Worm (Caenorhabditis elegans) whole organism, young adult: ENCODE results near the gene srsx-34.

ENCODE experiments used
- B0019.2 ChIP-seq: fragments of 200-800 bp; sonication (Bioruptor generic); conservative IDR thresholded peaks from 2 replicates; pipeline ENCODE4 v1.3.6; 2022; ENCODE audit warnings: missing genetic modification reagents, missing genetic modification characterization, missing compliant biosample characterization
- C06A6.2 ChIP-seq: fragments of 200-800 bp; sonication (Bioruptor generic); conservative IDR thresholded peaks from 2 replicates; pipeline ENCODE4 v1.3.6; 2022; ENCODE audit warnings: missing genetic modification characterization, missing compliant biosample characterization
- F10E7.11 ChIP-seq: sonication (generic microtip); optimal IDR thresholded peaks from 2 replicates; lab custom pipeline; 2017; ENCODE audit warnings: mild to moderate bottlenecking, missing genetic modification characterization, moderate library complexity, missing compliant biosample characterization
- F52B5.7 ChIP-seq: sonication (generic microtip); optimal IDR thresholded peaks from 2 replicates; lab custom pipeline; 2016; ENCODE audit warnings: mild to moderate bottlenecking, missing genetic modification characterization, missing compliant biosample characterization
- Y56A3A.18 ChIP-seq: fragments of 200-800 bp; sonication (Bioruptor generic); IDR thresholded peaks from 2 replicates; pipeline ENCODE4 v1.3.6; 2022; ENCODE audit warnings: missing genetic modification reagents, missing genetic modification characterization, missing compliant biosample characterization
- ZK185.1 ChIP-seq: sonication (generic microtip); optimal IDR thresholded peaks from 2 replicates; lab custom pipeline; 2016; ENCODE audit warnings: mild to moderate bottlenecking, missing genetic modification characterization, missing compliant biosample characterization; ENCODE audit not compliant: poor library complexity, severe bottlenecking
- attf-3 ChIP-seq: fragments of 200-800 bp; sonication (Bioruptor generic); conservative IDR thresholded peaks from 2 replicates; pipeline ENCODE4 v1.3.6; 2022; ENCODE audit warnings: missing genetic modification reagents, missing genetic modification characterization, missing compliant biosample characterization
- ceh-58 ChIP-seq: fragments of 200-800 bp; sonication (Bioruptor generic); IDR thresholded peaks from 2 replicates; pipeline ENCODE4 v1.3.6; 2022; ENCODE audit warnings: missing genetic modification characterization, missing compliant biosample characterization
- hmg-1.2 ChIP-seq: fragments of 200-800 bp; sonication (Bioruptor generic); IDR thresholded peaks from 2 replicates; pipeline ENCODE4 v1.3.6; 2022; ENCODE audit warnings: missing genetic modification reagents, missing genetic modification characterization, missing compliant biosample characterization
- lsl-1 ChIP-seq: fragments of 200-800 bp; sonication (Bioruptor generic); optimal IDR thresholded peaks from 2 replicates; lab custom pipeline; 2018; ENCODE audit warnings: mild to moderate bottlenecking, missing genetic modification characterization, moderate library complexity, missing compliant biosample characterization
- madf-8 ChIP-seq: fragments of 200-800 bp; sonication (Bioruptor generic); conservative IDR thresholded peaks from 2 replicates; pipeline ENCODE4 v1.3.6; 2022; ENCODE audit warnings: missing genetic modification reagents, missing genetic modification characterization, missing compliant biosample characterization
- sdz-38 ChIP-seq: sonication (generic microtip); optimal IDR thresholded peaks from 2 replicates; lab custom pipeline; 2016; ENCODE audit warnings: missing genotype, missing genetic modification characterization, missing compliant biosample characterization
- unc-62 ChIP-seq: fragments of 150-350 bp; optimal IDR thresholded peaks from 2 replicates; lab custom pipeline; 2014; ENCODE audit warnings: missing biosample characterization, missing genetic modification reagents, missing genetic modification characterization
- ztf-18 ChIP-seq: sonication (generic microtip); optimal IDR thresholded peaks from 2 replicates; lab custom pipeline; 2016; ENCODE audit warnings: missing genotype, mild to moderate bottlenecking, missing genetic modification characterization, missing compliant biosample characterization

DNA sequence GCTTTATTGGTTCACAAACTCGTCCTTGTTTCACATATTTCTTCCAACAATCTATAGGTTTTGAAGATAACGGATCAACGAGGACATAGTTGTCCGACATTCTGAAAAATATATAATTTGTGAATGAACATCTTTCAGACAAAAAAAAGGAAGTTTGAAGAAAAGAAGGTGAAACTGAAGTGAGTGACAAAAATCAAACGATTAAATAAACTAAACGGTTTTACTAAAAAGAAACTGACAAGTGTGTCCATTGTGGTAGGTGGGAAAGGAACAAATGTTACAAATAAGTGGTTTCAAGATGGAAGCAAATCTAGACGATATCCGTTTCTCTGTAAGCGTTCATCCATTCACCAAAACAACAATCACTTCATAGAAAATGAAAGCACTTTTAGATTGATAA, 26.6 kb downstream of the srsx-34 start, which contains the start of gene C25E10.12:
- TF ChIP-seq ztf-18 (tag; lab: Kevin White, UChicago) (no peak), madf-8 (GFP tag; lab: Robert Waterston, UW) (no peak), F52B5.7 (tag; lab: Kevin White, UChicago) (no peak), C06A6.2 (GFP tag; lab: Robert Waterston, UW) (no peak), ceh-58 (no peak), unc-62 (GFP tag; lab: Kevin White, UChicago) (no peak), F10E7.11 (tag; lab: Kevin White, UChicago) (no peak), sdz-38 (tag; lab: Kevin White, UChicago) (no peak), lsl-1 (GFP tag; lab: Kevin White, UChicago) (no peak), B0019.2 (GFP tag; lab: Robert Waterston, UW) (no peak), hmg-1.2 (GFP tag; lab: Robert Waterston, UW) (no peak), Y56A3A.18 (GFP tag; lab: Robert Waterston, UW) (no peak), attf-3 (GFP tag; lab: Robert Waterston, UW) (no peak), ZK185.1 (tag; lab: Kevin White, UChicago) (no peak)
